Worm (Caenorhabditis elegans) whole organism, young adult: ENCODE measurements around the gene R09F10.1.

ENCODE experiments used
- F10E7.11 ChIP-seq: sonication (generic microtip); optimal IDR thresholded peaks from 2 replicates; lab custom pipeline; 2017; ENCODE audit warnings: mild to moderate bottlenecking, missing genetic modification characterization, moderate library complexity, missing compliant biosample characterization
- cebp-1 ChIP-seq, 2 experiments: fragments of 200-800 bp in 1 of 2; sonication (Bioruptor generic) in 1 of 2; sonication (generic microtip) in 1 of 2; IDR thresholded peaks in 1 of 2; optimal IDR thresholded peaks in 1 of 2; 2 replicates each; pipeline versions ENCODE4 v1.3.6 to Lab custom; 2017 to 2022; ENCODE audit warnings: missing compliant biosample characterization in 2 of 2, missing genetic modification characterization in 2 of 2, mild to moderate bottlenecking in 1 of 2, missing genetic modification reagents in 1 of 2, moderate library complexity in 1 of 2
- ets-4 ChIP-seq: fragments of 200-800 bp; sonication (Bioruptor generic); optimal IDR thresholded peaks from 2 replicates; lab custom pipeline; 2018; ENCODE audit warnings: mild to moderate bottlenecking, missing genetic modification characterization, missing compliant biosample characterization
- let-526 ChIP-seq: fragments of 200-800 bp; sonication (Bioruptor generic); IDR thresholded peaks from 2 replicates; pipeline ENCODE4 v1.3.6; 2022; ENCODE audit warnings: missing genetic modification reagents, missing genetic modification characterization, missing compliant biosample characterization
- sptf-2 ChIP-seq: fragments of 200-800 bp; sonication (Bioruptor generic); optimal IDR thresholded peaks from 2 replicates; lab custom pipeline; 2018; ENCODE audit warnings: mild to moderate bottlenecking, missing genetic modification characterization, missing compliant biosample characterization

Gene R09F10.1

ce11 chrX:8371906-8372305 lies 48.5 kb downstream of the R09F10.1 start, which contains the start of gene nep-15:
Gene nep-15 (plus strand): TSS chrX:8372206.
- no peak for TF ChIP-seq let-526 (GFP tag; lab: Robert Waterston, UW)
- TF ChIP-seq F10E7.11 (tag; lab: Kevin White, UChicago) = no peak
- TF ChIP-seq ets-4 (GFP tag; lab: Kevin White, UChicago) = no peak
- no peak for TF ChIP-seq sptf-2 (GFP tag; lab: Kevin White, UChicago)
- TF ChIP-seq cebp-1 (GFP tag; IDR thresholded peaks at IDR 0.05; lab: Robert Waterston, UW) = no peak
- no peak for TF ChIP-seq cebp-1 (tag; optimal IDR thresholded peaks at IDR 0.05; lab: Kevin White, UChicago)
